Fruit fly (Drosophila melanogaster) whole organism, prepupa: ENCODE data around the gene CG4822.

ENCODE experiments used
- CG10631 ChIP-seq: fragments of 200-800 bp; sonication (Bioruptor generic); optimal IDR thresholded peaks from 2 replicates; lab custom pipeline; 2016; ENCODE audit warnings: missing biosample characterization, missing genetic modification characterization
- CG10669 ChIP-seq: fragments of 200-800 bp; sonication (Bioruptor generic); optimal IDR thresholded peaks from 3 replicates; lab custom pipeline; 2018; ENCODE audit warnings: missing biosample characterization, mild to moderate bottlenecking, missing genetic modification characterization, moderate library complexity
- CG11294 ChIP-seq: fragments of 200-800 bp; sonication (Bioruptor generic); IDR thresholded peaks from 2 replicates; pipeline ENCODE4 v1.3.6; 2022; ENCODE audit warnings: missing biosample characterization, missing genetic modification characterization
- CG11762 ChIP-seq: fragments of 200-800 bp; sonication (Bioruptor generic); optimal IDR thresholded peaks from 3 replicates; lab custom pipeline; 2016; ENCODE audit warnings: missing biosample characterization, missing genetic modification characterization; ENCODE audit not compliant: insufficient read depth
- CG15336 ChIP-seq: fragments of 200-800 bp; sonication (Bioruptor generic); IDR thresholded peaks from 2 replicates; pipeline ENCODE4 v1.3.6; 2022; ENCODE audit warnings: missing biosample characterization, missing genetic modification characterization
- CG16779 ChIP-seq: fragments of 200-800 bp; sonication (Bioruptor generic); optimal IDR thresholded peaks from 3 replicates; lab custom pipeline; 2017; ENCODE audit warnings: missing biosample characterization, mild to moderate bottlenecking, missing genetic modification characterization
- CG3032 ChIP-seq: fragments of 200-800 bp; optimal IDR thresholded peaks from 2 replicates; lab custom pipeline; 2019; ENCODE audit warnings: missing biosample characterization, mild to moderate bottlenecking, missing genetic modification characterization, moderate library complexity
- CG31627 ChIP-seq: fragments of 200-800 bp; sonication (Bioruptor generic); optimal IDR thresholded peaks from 3 replicates; lab custom pipeline; 2016; ENCODE audit warnings: missing biosample characterization, missing genetic modification characterization
- CG32006 ChIP-seq: fragments of 200-800 bp; sonication (Bioruptor generic); optimal IDR thresholded peaks from 3 replicates; lab custom pipeline; 2017; ENCODE audit warnings: missing biosample characterization, mild to moderate bottlenecking, missing genetic modification characterization
- CG34406 ChIP-seq: fragments of 200-800 bp; sonication (Bioruptor generic); optimal IDR thresholded peaks from 3 replicates; lab custom pipeline; 2016; ENCODE audit warnings: missing biosample characterization, missing genetic modification characterization
- CG3919 ChIP-seq: fragments of 200-800 bp; sonication (Bioruptor generic); optimal IDR thresholded peaks from 3 replicates; lab custom pipeline; 2016; ENCODE audit warnings: missing biosample characterization, missing genetic modification characterization
- CG4318 ChIP-seq: fragments of 200-800 bp; sonication (Bioruptor generic); optimal IDR thresholded peaks from 3 replicates; lab custom pipeline; 2017; ENCODE audit warnings: missing biosample characterization, mild to moderate bottlenecking, missing genetic modification characterization
- CG6276 ChIP-seq: fragments of 200-800 bp; sonication (Bioruptor generic); optimal IDR thresholded peaks from 2 replicates; lab custom pipeline; 2017; ENCODE audit warnings: missing biosample characterization, mild to moderate bottlenecking, missing genetic modification characterization
- CG6792 ChIP-seq: fragments of 200-800 bp; sonication (Bioruptor generic); optimal IDR thresholded peaks from 3 replicates; lab custom pipeline; 2016; ENCODE audit warnings: missing biosample characterization, missing genetic modification characterization
- CG7368 ChIP-seq: fragments of 200-800 bp; sonication (Bioruptor generic); optimal IDR thresholded peaks from 3 replicates; lab custom pipeline; 2016; ENCODE audit warnings: missing biosample characterization, missing genetic modification characterization
- CG8632 ChIP-seq: fragments of 200-800 bp; sonication (Bioruptor generic); optimal IDR thresholded peaks from 3 replicates; lab custom pipeline; 2016; ENCODE audit warnings: missing biosample characterization, missing genetic modification characterization
- CG9139 ChIP-seq: fragments of 200-800 bp; sonication (Bioruptor generic); optimal IDR thresholded peaks from 3 replicates; lab custom pipeline; 2017; ENCODE audit warnings: missing biosample characterization, mild to moderate bottlenecking, missing genetic modification characterization
- Eip75B ChIP-seq: fragments of 200-800 bp; sonication (Bioruptor generic); optimal IDR thresholded peaks from 3 replicates; lab custom pipeline; 2016; ENCODE audit warnings: missing biosample characterization, missing genetic modification characterization
- Eip78C ChIP-seq: fragments of 200-800 bp; sonication (Bioruptor generic); peaks from one replicate; lab custom pipeline; 2016; ENCODE audit warnings: missing biosample characterization, missing genetic modification characterization
- Eip93F ChIP-seq: fragments of 200-800 bp; sonication (Bioruptor generic); optimal IDR thresholded peaks from 2 replicates; lab custom pipeline; 2016; ENCODE audit warnings: missing biosample characterization, mild to moderate bottlenecking, missing genetic modification characterization
- Ets21C ChIP-seq: fragments of 200-800 bp; sonication (Bioruptor generic); optimal IDR thresholded peaks from 3 replicates; lab custom pipeline; 2016; ENCODE audit warnings: missing biosample characterization, missing genetic modification characterization
- Ets96B ChIP-seq: fragments of 200-800 bp; optimal IDR thresholded peaks from 2 replicates; lab custom pipeline; 2019; ENCODE audit warnings: missing biosample characterization, mild to moderate bottlenecking, missing genetic modification characterization, moderate library complexity
- Hr38 ChIP-seq: sonication (Bioruptor generic); optimal IDR thresholded peaks from 2 replicates; lab custom pipeline; 2016; ENCODE audit warnings: missing biosample characterization, missing genetic modification characterization
- Hr4 ChIP-seq: fragments of 200-800 bp; sonication (Bioruptor generic); optimal IDR thresholded peaks from 3 replicates; lab custom pipeline; 2016; ENCODE audit warnings: missing biosample characterization, missing genetic modification characterization
- Lpt ChIP-seq: fragments of 200-800 bp; sonication (Bioruptor generic); optimal IDR thresholded peaks from 3 replicates; lab custom pipeline; 2016; ENCODE audit warnings: missing biosample characterization, missing genetic modification characterization
- Met ChIP-seq: fragments of 200-800 bp; sonication (Bioruptor generic); optimal IDR thresholded peaks from 3 replicates; lab custom pipeline; 2016; ENCODE audit warnings: missing biosample characterization, missing genetic modification characterization
- Sox102F ChIP-seq: fragments of 200-800 bp; sonication (Bioruptor generic); optimal IDR thresholded peaks from 2 replicates; lab custom pipeline; 2016; ENCODE audit warnings: missing biosample characterization, mild to moderate bottlenecking, missing genetic modification characterization
- Sox14 ChIP-seq: fragments of 200-800 bp; sonication (Bioruptor generic); optimal IDR thresholded peaks from 3 replicates; lab custom pipeline; 2016; ENCODE audit warnings: missing biosample characterization, missing genetic modification characterization
- Sox15 ChIP-seq: fragments of 200-800 bp; sonication (Bioruptor generic); optimal IDR thresholded peaks from 3 replicates; lab custom pipeline; 2016; ENCODE audit warnings: missing biosample characterization, missing genetic modification characterization
- achi ChIP-seq: fragments of 200-800 bp; sonication (Bioruptor generic); optimal IDR thresholded peaks from 3 replicates; lab custom pipeline; 2016; ENCODE audit warnings: missing biosample characterization, missing genetic modification characterization
- cyc ChIP-seq: fragments of 200-800 bp; sonication (Bioruptor generic); optimal IDR thresholded peaks from 3 replicates; lab custom pipeline; 2016; ENCODE audit warnings: missing biosample characterization, missing genetic modification characterization
- dac ChIP-seq: fragments of 200-800 bp; sonication (Bioruptor generic); optimal IDR thresholded peaks from 2 replicates; lab custom pipeline; 2017; ENCODE audit warnings: missing biosample characterization, mild to moderate bottlenecking, missing genetic modification characterization
- dsx ChIP-seq: fragments of 200-800 bp; optimal IDR thresholded peaks from 3 replicates; lab custom pipeline; 2019; ENCODE audit warnings: missing biosample characterization, mild to moderate bottlenecking, missing genetic modification characterization, moderate library complexity; ENCODE audit not compliant: poor library complexity, severe bottlenecking
- esn ChIP-seq: fragments of 200-800 bp; sonication (Bioruptor generic); optimal IDR thresholded peaks from 2 replicates; lab custom pipeline; 2016; ENCODE audit warnings: missing biosample characterization, mild to moderate bottlenecking, missing genetic modification characterization, moderate library complexity
- fd85E ChIP-seq: fragments of 200-800 bp; sonication (Bioruptor generic); optimal IDR thresholded peaks from 3 replicates; lab custom pipeline; 2016; ENCODE audit warnings: missing biosample characterization, missing genetic modification characterization
- fkh ChIP-seq: fragments of 200-800 bp; sonication (Bioruptor generic); optimal IDR thresholded peaks from 3 replicates; lab custom pipeline; 2017; ENCODE audit warnings: missing biosample characterization, mild to moderate bottlenecking, missing genetic modification characterization, moderate library complexity
- pdm3 ChIP-seq: fragments of 200-800 bp; sonication (Bioruptor generic); optimal IDR thresholded peaks from 3 replicates; lab custom pipeline; 2016; ENCODE audit warnings: missing biosample characterization, missing genetic modification characterization
- salr ChIP-seq, 2 experiments: fragments of 200-800 bp; sonication (Bioruptor generic); optimal IDR thresholded peaks; 3 replicates each; lab custom pipeline; 2016 to 2018; ENCODE audit warnings: missing biosample characterization in 2 of 2, missing genetic modification characterization in 2 of 2, mild to moderate bottlenecking in 1 of 2
- spab ChIP-seq: fragments of 200-800 bp; sonication (Bioruptor generic); optimal IDR thresholded peaks from 2 replicates; lab custom pipeline; 2017; ENCODE audit warnings: missing biosample characterization, mild to moderate bottlenecking, missing genetic modification characterization, missing genetic modification reagents
- svp ChIP-seq: fragments of 200-800 bp; sonication (Bioruptor generic); peaks from one replicate; lab custom pipeline; 2016; ENCODE audit warnings: missing biosample characterization, missing genetic modification characterization
- topi ChIP-seq: fragments of 200-800 bp; sonication (Bioruptor generic); optimal IDR thresholded peaks from 3 replicates; lab custom pipeline; 2016; ENCODE audit warnings: missing biosample characterization, missing genetic modification characterization
- vri ChIP-seq: fragments of 200-800 bp; sonication (Bioruptor generic); optimal IDR thresholded peaks from 3 replicates; lab custom pipeline; 2016; ENCODE audit warnings: missing biosample characterization, mild to moderate bottlenecking, missing genetic modification characterization

Gene CG4822

DNA sequence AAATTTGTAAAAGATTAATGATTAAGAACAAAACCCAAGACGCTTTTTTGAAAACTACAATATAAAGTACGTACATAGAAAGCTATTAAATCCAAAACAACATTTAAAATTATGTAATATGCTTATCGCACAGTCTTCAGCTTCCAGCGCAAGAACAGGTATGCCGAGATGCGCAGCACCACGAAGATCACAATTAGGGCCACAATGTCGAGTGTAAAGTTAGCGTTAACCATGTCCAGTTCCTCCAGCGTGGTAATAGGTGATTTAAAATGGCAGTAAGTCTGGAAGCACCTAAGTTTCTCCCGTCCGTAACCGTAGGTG is 1.4 kb upstream of the CG4822 start:
- no peak for TF ChIP-seq Eip75B
- TF ChIP-seq fkh (GFP tag; lab: Kevin White, UChicago), result no peak
- TF ChIP-seq CG11294 (GFP tag; lab: Robert Waterston, UW), result no peak
- TF ChIP-seq CG11762 (GFP tag; lab: Kevin White, UChicago), result no peak
- TF ChIP-seq CG16779 (tag; lab: Kevin White, UChicago), result no peak
- TF ChIP-seq Met (GFP tag; lab: Kevin White, UChicago), result no peak
- TF ChIP-seq dsx, result no peak
- TF ChIP-seq CG10669 (GFP tag; lab: Kevin White, UChicago), result no peak
- no peak for TF ChIP-seq Hr4 (GFP tag; lab: Kevin White, UChicago)
- TF ChIP-seq CG10631, result no peak
- no peak for TF ChIP-seq Eip78C (GFP tag; lab: Kevin White, UChicago)
- no peak for TF ChIP-seq dac (GFP tag; lab: Kevin White, UChicago)
- no peak for TF ChIP-seq salr (GFP tag; optimal IDR thresholded peaks at IDR 0.05; lab: Kevin White, UChicago)
- TF ChIP-seq Hr38 (GFP tag; lab: Kevin White, UChicago), result no peak
- no peak for TF ChIP-seq CG9139 (GFP tag; lab: Kevin White, UChicago)
- TF ChIP-seq CG6276, result no peak
- TF ChIP-seq esn (GFP tag; lab: Kevin White, UChicago), result no peak
- no peak for TF ChIP-seq Ets21C (GFP tag; lab: Kevin White, UChicago)
- TF ChIP-seq pdm3 (GFP tag; lab: Kevin White, UChicago), result no peak

DNA sequence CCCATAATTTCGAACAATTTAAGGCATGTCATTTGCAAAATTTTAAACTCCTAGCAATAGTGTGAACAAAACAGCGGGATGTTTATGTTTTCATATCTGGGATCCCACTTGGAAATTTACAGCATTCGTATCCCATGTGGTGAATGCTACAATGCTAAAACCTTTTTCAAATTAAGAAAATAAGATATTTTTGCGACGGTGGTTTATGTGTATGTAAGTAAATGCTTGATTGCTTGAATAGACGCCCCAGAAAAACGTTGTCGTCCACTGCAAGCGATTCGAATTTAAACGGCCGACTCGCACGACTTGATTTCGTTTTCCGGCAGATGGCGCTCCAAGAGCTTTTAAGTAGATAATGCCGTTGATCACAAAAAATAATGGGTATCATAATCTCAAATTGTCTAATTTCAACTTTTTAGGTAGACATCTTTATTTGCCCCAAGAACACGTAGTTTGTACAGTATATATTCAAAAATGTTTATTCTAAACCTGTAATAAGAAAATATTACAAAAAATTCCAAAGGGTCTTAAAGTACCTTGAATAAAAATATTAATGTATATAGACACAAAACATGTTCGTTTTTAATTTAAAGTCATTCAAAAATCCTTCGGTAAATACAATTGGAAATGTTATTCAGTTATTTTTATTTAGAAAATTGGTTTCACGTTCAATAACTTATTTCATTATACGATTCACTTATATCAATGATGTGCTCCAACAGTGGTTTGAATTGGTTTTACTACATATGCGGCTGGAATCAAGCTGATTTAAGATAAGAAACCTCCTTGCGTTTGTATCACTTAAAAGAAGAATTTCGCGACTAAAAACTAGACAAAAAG is 833 bp upstream of the CG4822 start:
- no peak for TF ChIP-seq CG15336
- TF ChIP-seq Eip78C (GFP tag; lab: Kevin White, UChicago), result peak; percentile 68
- TF ChIP-seq fd85E, result no peak

DNA sequence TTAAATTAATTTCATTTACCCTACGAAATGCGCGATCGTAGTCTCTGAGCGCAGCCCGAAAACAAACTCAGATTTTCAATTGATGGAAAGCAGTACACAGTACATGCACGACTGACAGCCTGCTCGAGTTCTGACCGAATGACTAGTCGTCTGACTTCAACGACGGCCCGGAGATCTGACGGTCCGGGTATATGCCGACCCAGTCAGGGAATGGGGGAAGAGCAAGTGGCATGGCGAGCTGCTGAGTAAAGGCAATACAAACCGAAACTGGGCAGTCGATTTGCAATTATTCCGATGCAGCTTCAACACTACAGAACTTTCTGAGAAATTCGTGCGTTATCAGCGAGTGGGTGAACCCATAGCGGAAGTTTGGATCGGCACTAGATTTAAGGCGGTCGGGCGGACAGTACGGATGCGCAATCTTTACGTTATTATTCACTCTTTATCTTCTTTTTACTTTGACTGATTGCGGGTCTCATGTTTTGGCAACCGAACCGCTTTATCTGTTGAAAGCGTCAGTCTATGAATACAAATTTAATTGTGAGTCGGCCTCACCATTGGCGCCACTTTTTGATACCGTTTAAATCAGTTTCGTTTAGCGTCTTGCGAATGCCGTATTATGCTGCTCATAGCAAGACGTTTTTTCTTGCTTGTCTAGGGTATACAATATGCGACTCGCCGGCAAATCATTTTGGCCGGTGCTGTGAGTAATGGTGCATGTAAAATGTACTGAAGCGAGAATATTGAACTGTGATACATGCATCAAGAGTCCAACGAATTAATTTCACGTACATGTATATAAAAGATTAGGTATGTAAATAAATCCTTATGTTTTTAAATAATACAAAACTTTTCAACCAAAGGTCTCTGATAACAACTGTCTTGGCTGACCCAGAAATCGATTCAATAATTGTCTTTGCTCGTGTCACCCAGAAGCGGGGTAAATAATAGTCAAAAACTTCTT is 780 bp downstream of the CG4822 start:
- no peak for TF ChIP-seq CG34406 (GFP tag; lab: Kevin White, UChicago)
- no peak for TF ChIP-seq CG3032 (tag; lab: Kevin White, UChicago)
- peak; percentile 18 for TF ChIP-seq CG10631
- TF ChIP-seq Sox102F (GFP tag; lab: Kevin White, UChicago), result no peak
- TF ChIP-seq salr (GFP tag; optimal IDR thresholded peaks at IDR 0.05; lab: Kevin White, UChicago), result peak in 1 of 2 experiments; percentile 20
- peak; percentile 74 for TF ChIP-seq CG32006
- peak; percentile 32 for TF ChIP-seq topi (GFP tag; lab: Kevin White, UChicago)
- TF ChIP-seq esn (GFP tag; lab: Kevin White, UChicago), result peak; percentile 51
- TF ChIP-seq CG6276, result peak; percentile 65
- no peak for TF ChIP-seq CG6792
- TF ChIP-seq cyc, result no peak
- peak; percentile 62 for TF ChIP-seq CG4318 (GFP tag; lab: Kevin White, UChicago)
- no peak for TF ChIP-seq CG9139 (GFP tag; lab: Kevin White, UChicago)
- TF ChIP-seq Met (GFP tag; lab: Kevin White, UChicago), result peak; percentile 41
- TF ChIP-seq Eip93F (GFP tag; lab: Kevin White, UChicago), result peak; percentile 8
- no peak; the same call in 1 of the 2 replicates for TF ChIP-seq CG15336
- TF ChIP-seq achi (GFP tag; lab: Kevin White, UChicago), result peak; percentile 20
- peak; percentile 62 for TF ChIP-seq Hr4 (GFP tag; lab: Kevin White, UChicago)
- TF ChIP-seq pdm3 (GFP tag; lab: Kevin White, UChicago), result no peak
- TF ChIP-seq Lpt, result no peak
- no peak for TF ChIP-seq CG8632 (GFP tag; lab: Kevin White, UChicago)
- TF ChIP-seq CG11762 (GFP tag; lab: Kevin White, UChicago), result no peak
- TF ChIP-seq Eip78C (GFP tag; lab: Kevin White, UChicago), result peak; percentile 76
- no peak for TF ChIP-seq CG3919
- peak; percentile 21 for TF ChIP-seq CG10669 (GFP tag; lab: Kevin White, UChicago)
- peak; percentile 10 for TF ChIP-seq Sox14 (GFP tag; lab: Kevin White, UChicago)
- TF ChIP-seq vri, result no peak
- no peak for TF ChIP-seq Ets96B (tag; lab: Kevin White, UChicago)
- peak; percentile 6 for TF ChIP-seq Ets21C (GFP tag; lab: Kevin White, UChicago)
- no peak for TF ChIP-seq spab (GFP tag; lab: Kevin White, UChicago)
- TF ChIP-seq CG7368 (GFP tag; lab: Kevin White, UChicago), result peak; percentile 27
- TF ChIP-seq Sox15 (GFP tag; lab: Kevin White, UChicago), result no peak
- peak; percentile 84 for TF ChIP-seq svp
- peak; percentile 6 for TF ChIP-seq CG31627
